Worm (Caenorhabditis elegans) whole organism, late embryonic: ENCODE data around the gene T20B12.3.

ENCODE experiments used
- ahr-1 ChIP-seq: sonication (generic microtip); optimal IDR thresholded peaks from 2 replicates; lab custom pipeline; 2016; ENCODE audit warnings: missing genetic modification characterization, missing compliant biosample characterization
- unc-42 ChIP-seq: sonication (generic microtip); optimal IDR thresholded peaks from 2 replicates; lab custom pipeline; 2016; ENCODE audit warnings: missing genotype, missing genetic modification characterization, missing compliant biosample characterization

Gene T20B12.3

ce11 chrIII:7399004-7399403 is 17.1 kb downstream of the T20B12.3 start:
- TF ChIP-seq unc-42 (tag; lab: Kevin White, UChicago) (peak; percentile 63), ahr-1 (tag; lab: Kevin White, UChicago) (no peak)
- TF ChIP-seq, all 69 proteins: peak for 1
